Worm (Caenorhabditis elegans) whole organism, midembryonic: ENCODE measurements around the gene oac-49.

Experiments used
- T22C8.4 ChIP-seq: fragments of 200-800 bp; sonication (Bioruptor generic); IDR thresholded peaks from 2 replicates; pipeline ENCODE4 v1.3.6; 2022; ENCODE audit warnings: missing genetic modification characterization, missing compliant biosample characterization
- cog-1 ChIP-seq: sonication (generic microtip); optimal IDR thresholded peaks from 2 replicates; lab custom pipeline; 2016; ENCODE audit warnings: missing genetic modification characterization, missing compliant biosample characterization
- flt-1 ChIP-seq: fragments of 200-800 bp; sonication (Bioruptor generic); IDR thresholded peaks from 2 replicates; pipeline ENCODE4 v1.3.6; 2022; ENCODE audit warnings: missing genetic modification characterization, missing compliant biosample characterization
- klf-2 ChIP-seq: fragments of 200-800 bp; sonication (Bioruptor generic); conservative IDR thresholded peaks from 2 replicates; pipeline ENCODE4 v1.3.6; 2022; ENCODE audit warnings: missing genetic modification reagents, missing genetic modification characterization, missing compliant biosample characterization
- med-1 ChIP-seq: sonication (generic microtip); optimal IDR thresholded peaks from 2 replicates; lab custom pipeline; 2017; ENCODE audit warnings: missing genetic modification characterization, mild to moderate bottlenecking, missing compliant biosample characterization, antibody characterized with exemption, missing genetic modification reagents; ENCODE audit not compliant: insufficient read depth
- ref-1 ChIP-seq: fragments of 200-800 bp; sonication (Bioruptor generic); conservative IDR thresholded peaks from 2 replicates; pipeline ENCODE4 v1.3.6; 2022; ENCODE audit warnings: missing genetic modification reagents, missing genetic modification characterization, missing compliant biosample characterization
- tab-1 ChIP-seq: fragments of 200-800 bp; sonication (Bioruptor generic); IDR thresholded peaks from 2 replicates; pipeline ENCODE4 v1.3.6; 2022; ENCODE audit warnings: missing genetic modification characterization, missing compliant biosample characterization
- ztf-23 ChIP-seq: fragments of 200-800 bp; sonication (Bioruptor generic); IDR thresholded peaks from 2 replicates; pipeline ENCODE4 v1.3.6; 2022; ENCODE audit warnings: missing genetic modification reagents, missing genetic modification characterization, missing compliant biosample characterization
- ztf-29 ChIP-seq: fragments of 200-800 bp; sonication (Bioruptor generic); IDR thresholded peaks from 2 replicates; pipeline ENCODE4 v1.3.6; 2022; ENCODE audit warnings: missing genetic modification reagents, missing genetic modification characterization, missing compliant biosample characterization

The oac-49 gene

DNA sequence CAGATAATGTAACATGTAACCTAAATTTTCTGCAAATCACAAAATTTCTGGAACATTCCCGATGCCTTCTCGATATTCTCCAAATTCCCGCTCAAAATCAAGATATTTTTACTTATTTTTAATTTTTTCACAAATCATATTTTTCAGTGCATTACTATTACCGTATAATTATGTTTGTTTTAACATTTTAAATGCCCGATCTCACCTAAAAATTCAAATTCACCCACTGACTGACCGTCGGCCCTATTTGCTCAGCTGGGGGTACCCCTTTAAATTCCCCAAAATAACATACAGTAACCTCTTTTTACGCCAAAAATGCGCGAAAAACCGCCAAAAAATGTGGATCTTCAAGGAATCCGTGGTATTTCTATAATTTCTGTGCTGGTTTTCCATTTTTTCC lies at the start of gene oac-49:
oac-49 (plus strand) TSS at position 301 of the 400 bp plus-strand sequence.
- no peak for TF ChIP-seq ztf-29
- no peak for TF ChIP-seq ref-1
- TF ChIP-seq med-1, result no peak
- no peak for TF ChIP-seq cog-1

DNA sequence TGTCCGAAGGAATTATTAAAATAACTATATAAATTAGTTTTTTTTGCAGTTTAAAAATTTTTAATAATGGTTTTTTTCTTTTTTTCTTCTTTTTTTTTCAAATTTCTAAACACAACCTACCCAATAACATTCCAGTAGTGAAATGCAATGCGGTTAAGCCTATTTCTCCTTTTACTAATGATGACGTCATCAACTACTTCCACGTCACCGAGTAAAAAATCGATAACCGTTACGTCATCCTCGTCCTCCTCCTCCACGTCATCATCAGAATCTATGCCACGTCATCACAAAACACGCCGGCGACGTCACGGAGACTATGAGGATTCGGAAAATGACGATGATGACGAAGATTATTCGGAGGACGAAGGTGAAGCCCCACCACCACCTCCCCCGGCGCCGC lies 43.1 kb upstream of the oac-49 start, which contains the start of gene hot-2:
hot-2 (plus strand) TSS at position 134 of the 400 bp plus-strand sequence.
- TF ChIP-seq med-1, result no peak
- TF ChIP-seq cog-1, result no peak
- no peak for TF ChIP-seq ztf-29
- no peak for TF ChIP-seq T22C8.4 (GFP tag; lab: Robert Waterston, UW)
- TF ChIP-seq ztf-23 (GFP tag; lab: Robert Waterston, UW), result no peak
- TF ChIP-seq klf-2 (GFP tag; lab: Robert Waterston, UW), result no peak

DNA sequence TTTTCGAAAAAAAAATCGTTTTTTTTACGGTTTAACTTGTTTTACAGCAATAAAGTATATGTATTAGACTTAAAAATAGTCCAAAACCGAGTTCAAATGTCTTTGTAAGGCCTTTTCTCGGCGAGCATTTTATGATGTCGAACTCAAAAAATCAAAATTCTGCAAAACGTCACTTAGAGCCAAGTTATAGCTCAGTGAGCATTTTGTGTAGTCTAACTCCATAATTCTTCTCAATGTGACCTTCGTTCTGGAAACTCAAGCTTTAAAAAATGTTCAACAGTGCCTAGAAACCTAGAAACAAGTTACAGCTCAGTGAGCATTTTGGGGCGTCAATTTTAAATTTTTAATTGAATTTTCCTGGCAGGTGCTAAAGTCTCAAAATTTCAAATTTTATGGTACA lies 42.1 kb upstream of the oac-49 start:
- no peak for TF ChIP-seq T22C8.4 (GFP tag; lab: Robert Waterston, UW)
- TF ChIP-seq ztf-23 (GFP tag; lab: Robert Waterston, UW), result no peak
- no peak for TF ChIP-seq klf-2 (GFP tag; lab: Robert Waterston, UW)
- TF ChIP-seq flt-1 (GFP tag; lab: Robert Waterston, UW), result no peak
- no peak for TF ChIP-seq ztf-29
- TF ChIP-seq cog-1, result no peak
- no peak for TF ChIP-seq tab-1 (GFP tag; lab: Robert Waterston, UW)
- TF ChIP-seq ref-1, result no peak
- no peak for TF ChIP-seq med-1

DNA sequence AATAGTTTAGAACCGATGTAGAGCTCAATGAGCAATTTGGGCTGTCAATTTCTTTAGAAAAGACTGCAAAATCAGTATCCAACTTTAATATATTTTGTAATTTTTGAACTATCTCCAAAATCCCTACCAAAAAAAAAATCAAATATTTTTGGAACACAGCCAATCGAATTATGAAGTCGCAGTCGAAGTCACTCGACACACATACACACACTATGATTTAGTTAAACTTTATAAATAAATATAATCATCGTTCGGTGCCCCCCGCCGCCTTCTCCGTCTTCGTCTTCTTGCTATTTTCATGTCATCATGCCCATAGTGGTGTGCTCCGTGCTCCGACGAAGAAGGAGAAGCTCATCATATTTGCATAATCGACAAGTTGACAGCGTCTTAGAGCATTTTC lies 40.7 kb upstream of the oac-49 start:
- TF ChIP-seq tab-1 (GFP tag; lab: Robert Waterston, UW) (no peak), T22C8.4 (GFP tag; lab: Robert Waterston, UW) (no peak), klf-2 (GFP tag; lab: Robert Waterston, UW) (no peak), ref-1 (no peak), cog-1 (no peak), med-1 (no peak), flt-1 (GFP tag; lab: Robert Waterston, UW) (no peak), ztf-23 (GFP tag; lab: Robert Waterston, UW) (no peak), ztf-29 (no peak)

DNA sequence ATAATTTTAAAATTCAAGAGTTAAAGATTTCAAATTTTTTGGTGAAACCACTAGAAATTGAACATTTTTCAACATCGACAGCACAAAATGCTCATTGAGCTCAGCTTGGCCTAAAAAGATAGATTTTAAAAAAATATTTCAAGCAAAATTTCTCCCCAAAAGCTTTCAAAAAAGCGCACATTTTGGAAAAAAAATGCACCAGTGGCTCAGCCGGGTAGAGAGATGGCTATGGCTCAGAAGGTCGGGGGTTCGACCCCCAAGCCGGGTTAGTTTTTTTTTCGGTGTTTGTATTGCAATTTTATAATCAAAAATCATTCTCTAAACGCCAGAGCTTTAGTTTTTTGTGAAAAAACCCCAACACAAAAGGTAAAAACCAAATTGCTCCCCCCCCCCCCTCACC lies 40.0 kb upstream of the oac-49 start:
- no peak for TF ChIP-seq ztf-29

DNA sequence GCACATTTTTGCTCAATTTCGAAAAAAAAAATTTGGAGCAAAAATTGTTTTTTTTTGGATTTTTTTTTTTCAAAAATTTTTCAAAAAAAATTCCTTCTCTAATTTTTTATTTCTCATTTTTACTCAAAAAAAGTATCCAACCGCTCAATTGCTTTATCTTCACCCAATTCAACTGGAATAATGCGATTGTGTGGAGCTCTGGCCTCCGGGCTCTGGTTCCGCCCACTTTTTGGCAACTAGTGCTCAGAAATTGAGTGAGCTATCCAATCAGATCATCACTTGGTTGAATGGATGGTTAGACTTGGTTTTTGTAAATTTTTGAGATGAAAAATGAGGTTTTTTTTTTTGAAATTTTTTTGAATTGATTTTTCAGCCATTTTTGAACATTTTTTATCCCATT lies 38.9 kb upstream of the oac-49 start:
- TF ChIP-seq flt-1 (GFP tag; lab: Robert Waterston, UW) (no peak), ztf-23 (GFP tag; lab: Robert Waterston, UW) (no peak), med-1 (no peak), T22C8.4 (GFP tag; lab: Robert Waterston, UW) (no peak), klf-2 (GFP tag; lab: Robert Waterston, UW) (no peak), tab-1 (GFP tag; lab: Robert Waterston, UW) (no peak), cog-1 (no peak), ref-1 (no peak), ztf-29 (no peak)

DNA sequence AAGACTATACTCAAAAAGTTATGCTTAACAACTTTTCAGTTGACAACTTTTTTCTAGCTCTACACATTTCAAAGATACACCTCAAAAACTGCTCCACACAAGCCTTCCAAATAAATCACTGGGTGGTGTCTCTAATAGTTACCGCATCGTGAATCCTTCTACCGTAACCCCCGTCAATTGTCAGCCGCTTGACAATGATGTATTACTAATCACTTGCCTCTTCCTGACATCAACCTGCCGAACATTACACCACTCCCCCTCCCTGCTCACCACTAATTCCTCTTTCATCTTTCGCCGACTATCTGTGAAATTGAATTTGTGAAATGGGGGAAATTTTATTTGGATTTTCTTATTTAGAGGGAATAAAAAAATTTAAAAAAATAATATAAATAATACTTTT lies 36.1 kb upstream of the oac-49 start:
- TF ChIP-seq med-1, result no peak
- TF ChIP-seq flt-1 (GFP tag; lab: Robert Waterston, UW), result no peak

DNA sequence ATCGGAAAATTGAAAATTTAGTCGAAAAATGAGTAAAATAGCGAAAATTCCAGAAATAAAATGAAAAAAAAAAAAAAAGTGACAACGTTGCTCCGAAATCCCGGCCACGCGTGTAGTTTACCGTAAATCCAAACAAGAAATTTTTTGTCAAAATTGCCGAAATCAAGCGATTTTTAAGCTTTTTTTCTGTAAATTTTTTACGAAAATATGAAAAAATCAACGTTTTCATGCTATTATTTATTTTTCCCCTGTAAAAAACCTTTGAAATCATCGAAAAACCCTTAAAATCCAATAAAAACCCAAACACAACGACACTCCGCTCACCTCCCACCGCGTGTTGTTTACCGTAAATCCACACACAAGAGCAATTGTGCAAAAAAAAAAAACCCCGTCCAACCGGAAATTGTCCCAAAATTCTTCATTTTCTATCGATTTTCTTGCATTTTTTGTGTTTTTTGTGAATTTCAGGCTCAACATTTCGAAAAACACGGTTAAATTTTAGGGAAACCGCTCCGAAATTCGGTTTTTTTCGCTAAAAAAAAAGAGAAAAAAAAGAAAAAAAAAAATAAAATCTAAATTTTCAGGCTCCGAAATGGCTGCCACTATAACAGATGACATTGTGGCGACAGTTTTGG lies 27.7 kb upstream of the oac-49 start, which contains the start of the genes Y39B6A.3 and pph-5:
Y39B6A.3 (minus strand) TSS at position 51 of the 635 bp plus-strand sequence.
pph-5 (plus strand) TSS at position 585 of the 635 bp plus-strand sequence.
- no peak for TF ChIP-seq tab-1 (GFP tag; lab: Robert Waterston, UW)
- TF ChIP-seq flt-1 (GFP tag; lab: Robert Waterston, UW), result no peak
- TF ChIP-seq klf-2 (GFP tag; lab: Robert Waterston, UW), result no peak
- no peak for TF ChIP-seq med-1
- no peak for TF ChIP-seq ztf-23 (GFP tag; lab: Robert Waterston, UW)
- TF ChIP-seq T22C8.4 (GFP tag; lab: Robert Waterston, UW), result no peak
- TF ChIP-seq ref-1, result no peak
- no peak for TF ChIP-seq ztf-29
- TF ChIP-seq cog-1, result no peak

DNA sequence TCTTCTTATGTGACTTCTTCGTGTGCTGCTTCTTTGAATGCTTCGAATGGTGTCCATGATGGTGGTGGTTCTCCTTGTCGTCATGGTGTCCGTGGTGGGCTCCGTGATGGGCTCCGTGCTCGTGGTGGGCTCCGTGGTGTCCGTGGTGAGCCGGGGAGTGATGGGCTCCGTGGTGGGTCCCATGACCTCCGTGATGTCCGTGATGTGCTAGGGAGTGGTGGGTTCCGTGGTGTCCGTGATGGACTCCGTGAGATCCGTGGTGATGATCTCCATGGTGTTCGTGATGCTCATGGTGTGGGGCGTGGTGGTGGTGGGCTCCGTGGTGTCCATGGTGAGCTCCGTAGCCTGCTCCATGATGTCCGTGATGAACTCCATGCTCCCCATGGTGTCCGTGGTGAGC lies 16.6 kb upstream of the oac-49 start:
- TF ChIP-seq ref-1 (no peak), ztf-29 (no peak), flt-1 (GFP tag; lab: Robert Waterston, UW) (no peak), tab-1 (GFP tag; lab: Robert Waterston, UW) (no peak), klf-2 (GFP tag; lab: Robert Waterston, UW) (no peak), T22C8.4 (GFP tag; lab: Robert Waterston, UW) (no peak), ztf-23 (GFP tag; lab: Robert Waterston, UW) (no peak), cog-1 (no peak), med-1 (no peak)

DNA sequence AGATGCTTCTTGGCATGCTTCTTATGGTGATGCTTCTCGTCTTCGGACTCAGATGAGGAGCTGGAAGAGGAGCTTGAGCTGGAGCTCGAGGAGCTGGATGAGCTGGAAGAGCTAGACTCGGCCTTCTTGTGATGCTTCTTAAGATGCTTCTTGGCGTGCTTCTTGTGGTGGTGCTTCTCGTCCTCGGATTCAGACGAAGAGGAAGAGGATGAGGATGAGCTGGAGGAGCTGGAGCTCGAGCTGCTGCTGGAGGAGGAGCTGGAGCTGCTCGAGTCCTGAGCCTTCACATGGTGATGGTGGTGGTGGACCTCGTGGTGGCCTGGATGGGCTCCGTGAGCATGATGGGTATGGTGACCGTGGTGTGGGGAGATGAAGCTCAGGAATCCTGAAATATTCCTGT lies 15.0 kb upstream of the oac-49 start:
- TF ChIP-seq tab-1 (GFP tag; lab: Robert Waterston, UW), result no peak
- no peak for TF ChIP-seq med-1

DNA sequence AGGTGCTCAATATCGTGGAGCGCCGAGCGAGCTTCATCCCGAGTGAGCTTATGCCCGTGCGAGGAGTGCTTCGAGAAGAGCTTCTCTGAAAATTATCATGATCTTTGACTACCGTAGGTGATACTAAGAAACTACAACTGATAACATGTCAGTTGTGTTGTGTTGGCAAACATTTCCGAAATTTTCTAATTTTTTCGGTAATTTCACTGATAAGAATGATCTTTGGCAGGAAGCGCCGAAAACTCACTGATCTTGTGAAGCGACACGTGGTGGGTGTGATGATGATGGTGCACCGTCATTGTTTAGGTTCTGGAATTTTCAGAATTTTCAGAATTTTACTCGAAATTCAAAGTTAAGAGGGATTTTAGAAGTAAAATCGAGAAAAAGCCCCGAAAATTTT lies 14.5 kb upstream of the oac-49 start, which contains the start of gene Y39B6A.1:
Y39B6A.1 (minus strand) TSS at position 309 of the 400 bp plus-strand sequence.
- no peak for TF ChIP-seq tab-1 (GFP tag; lab: Robert Waterston, UW)
- TF ChIP-seq flt-1 (GFP tag; lab: Robert Waterston, UW), result no peak
- TF ChIP-seq med-1, result no peak
- no peak for TF ChIP-seq ztf-23 (GFP tag; lab: Robert Waterston, UW)
- TF ChIP-seq T22C8.4 (GFP tag; lab: Robert Waterston, UW), result no peak
- TF ChIP-seq cog-1, result no peak
- TF ChIP-seq ztf-29, result no peak
- no peak for TF ChIP-seq ref-1
- no peak for TF ChIP-seq klf-2 (GFP tag; lab: Robert Waterston, UW)
